Worm (Caenorhabditis elegans) whole organism, L4 larva: ENCODE results near the gene comt-4.

ENCODE experiments used
- F26F4.8 ChIP-seq: fragments of 200-800 bp; sonication (Bioruptor generic); conservative IDR thresholded peaks from 2 replicates; pipeline ENCODE4 v1.3.6; 2022; ENCODE audit warnings: missing genetic modification characterization, missing compliant biosample characterization
- F49E8.2 ChIP-seq: sonication (generic microtip); optimal IDR thresholded peaks from 2 replicates; lab custom pipeline; 2016; ENCODE audit warnings: missing compliant biosample characterization, mild to moderate bottlenecking, missing genetic modification characterization, borderline replicate concordance
- aha-1 ChIP-seq: fragments of 150-350 bp; peaks from one replicate; lab custom pipeline; 2014; ENCODE audit warnings: missing biosample characterization, missing genetic modification characterization
- ama-1 ChIP-seq: fragments of 150-350 bp; optimal IDR thresholded peaks from 2 replicates; lab custom pipeline; 2014; ENCODE audit warnings: inconsistent platforms, mixed read lengths
- ceh-28 ChIP-seq: fragments of 150-350 bp; optimal IDR thresholded peaks from 2 replicates; lab custom pipeline; 2014; ENCODE audit warnings: missing biosample characterization, missing genetic modification reagents, missing genetic modification characterization
- dpl-1 ChIP-seq: fragments of 150-350 bp; optimal IDR thresholded peaks from 2 replicates; lab custom pipeline; 2014; ENCODE audit warnings: missing biosample characterization, missing genetic modification reagents, missing genetic modification characterization
- nhr-11 ChIP-seq: fragments of 150-350 bp; optimal IDR thresholded peaks from 2 replicates; lab custom pipeline; 2014; ENCODE audit warnings: missing biosample characterization, missing genetic modification characterization
- nhr-237 ChIP-seq: sonication (generic microtip); optimal IDR thresholded peaks from 2 replicates; lab custom pipeline; 2017; ENCODE audit warnings: missing biosample characterization, missing genetic modification characterization
- nhr-76 ChIP-seq: fragments of 150-350 bp; optimal IDR thresholded peaks from 2 replicates; lab custom pipeline; 2014; ENCODE audit warnings: missing biosample characterization, missing genetic modification characterization
- nhr-77 ChIP-seq: fragments of 150-350 bp; optimal IDR thresholded peaks from 2 replicates; lab custom pipeline; 2014; ENCODE audit warnings: missing biosample characterization, missing genetic modification characterization
- ztf-11 ChIP-seq: fragments of 150-350 bp; optimal IDR thresholded peaks from 2 replicates; lab custom pipeline; 2014; ENCODE audit warnings: missing biosample characterization, missing genetic modification characterization

DNA sequence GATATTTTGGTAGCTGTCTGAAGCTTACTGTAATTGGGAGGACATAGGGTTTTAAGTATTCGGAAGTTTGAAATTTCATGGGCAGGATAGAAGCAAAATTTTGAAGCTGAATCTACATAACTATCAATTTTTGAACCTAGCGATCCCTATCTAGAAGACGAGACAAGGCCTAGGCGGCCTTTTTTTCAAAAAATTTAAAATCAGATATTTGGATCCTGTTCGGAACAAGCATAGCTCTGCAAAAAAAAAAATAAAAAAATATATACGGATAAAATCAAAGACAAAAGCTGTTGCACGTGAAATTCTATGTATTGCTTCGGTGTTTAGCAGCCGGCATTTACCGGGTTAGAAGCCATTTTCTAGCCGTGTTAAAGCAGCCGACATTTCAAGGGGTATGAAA, 45.2 kb upstream of the comt-4 start, which contains the start of gene F36F12.2:
- TF ChIP-seq nhr-76 (tag; lab: Kevin White, UChicago) (no peak), ama-1 (no peak), ceh-28 (tag; lab: Kevin White, UChicago) (no peak), nhr-11 (tag; lab: Kevin White, UChicago) (no peak), F49E8.2 (tag; lab: Kevin White, UChicago) (no peak), aha-1 (tag; lab: Kevin White, UChicago) (no peak), dpl-1 (GFP tag; lab: Kevin White, UChicago) (no peak), nhr-77 (tag; lab: Kevin White, UChicago) (no peak), nhr-237 (tag; lab: Kevin White, UChicago) (no peak), ztf-11 (no peak), F26F4.8 (GFP tag; lab: Robert Waterston, UW) (no peak)
